Worm (Caenorhabditis elegans) whole organism, midembryonic: Measurements from ENCODE around the gene fbxa-56.

ENCODE experiments used
- flt-1 ChIP-seq: fragments of 200-800 bp; sonication (Bioruptor generic); IDR thresholded peaks from 2 replicates; pipeline ENCODE4 v1.3.6; 2022; ENCODE audit warnings: missing genetic modification characterization, missing compliant biosample characterization
- med-1 ChIP-seq: sonication (generic microtip); optimal IDR thresholded peaks from 2 replicates; lab custom pipeline; 2017; ENCODE audit warnings: missing genetic modification characterization, mild to moderate bottlenecking, missing compliant biosample characterization, antibody characterized with exemption, missing genetic modification reagents; ENCODE audit not compliant: insufficient read depth
- ref-1 ChIP-seq: fragments of 200-800 bp; sonication (Bioruptor generic); conservative IDR thresholded peaks from 2 replicates; pipeline ENCODE4 v1.3.6; 2022; ENCODE audit warnings: missing genetic modification reagents, missing genetic modification characterization, missing compliant biosample characterization

- TF ChIP-seq flt-1 (GFP tag; lab: Robert Waterston, UW) (no peak), ref-1 (no peak), med-1 (GFP tag; lab: Kevin White, UChicago) (no peak)
Observed at ce11 chrIII:891014-891413, 46.8 kb downstream of the fbxa-56 start, which contains the start of gene T24C4.10.
